Worm (Caenorhabditis elegans) whole organism, young adult: Measurements from ENCODE around the gene D1054.3.

Experiments
- B0019.2 ChIP-seq: fragments of 200-800 bp; sonication (Bioruptor generic); conservative IDR thresholded peaks from 2 replicates; pipeline ENCODE4 v1.3.6; 2022; ENCODE audit warnings: missing genetic modification reagents, missing genetic modification characterization, missing compliant biosample characterization
- C17E4.6 ChIP-seq: fragments of 200-800 bp; sonication (Bioruptor generic); IDR thresholded peaks from 2 replicates; pipeline ENCODE4 v1.3.6; 2022; ENCODE audit warnings: missing genetic modification reagents, missing genetic modification characterization, missing compliant biosample characterization
- F10E7.11 ChIP-seq: sonication (generic microtip); optimal IDR thresholded peaks from 2 replicates; lab custom pipeline; 2017; ENCODE audit warnings: mild to moderate bottlenecking, missing genetic modification characterization, moderate library complexity, missing compliant biosample characterization
- F22D6.2 ChIP-seq: sonication (generic microtip); optimal IDR thresholded peaks from 2 replicates; lab custom pipeline; 2016; ENCODE audit warnings: mild to moderate bottlenecking, missing genetic modification characterization, missing compliant biosample characterization
- F23B12.7 ChIP-seq: sonication (generic microtip); optimal IDR thresholded peaks from 2 replicates; lab custom pipeline; 2017; ENCODE audit warnings: missing genetic modification characterization, mild to moderate bottlenecking, missing compliant biosample characterization, antibody characterized with exemption, moderate library complexity; ENCODE audit not compliant: insufficient read depth
- F49E8.2 ChIP-seq: sonication (generic microtip); optimal IDR thresholded peaks from 3 replicates; lab custom pipeline; 2017; ENCODE audit warnings: missing genetic modification characterization, mild to moderate bottlenecking, missing compliant biosample characterization, antibody characterized with exemption, moderate library complexity; ENCODE audit not compliant: insufficient read depth
- F55B11.4 ChIP-seq: sonication (generic microtip); optimal IDR thresholded peaks from 2 replicates; lab custom pipeline; 2016; ENCODE audit warnings: missing compliant biosample characterization, missing genetic modification characterization, borderline replicate concordance; ENCODE audit not compliant: insufficient read depth
- K12H6.12 ChIP-seq: fragments of 200-800 bp; sonication (Bioruptor generic); optimal IDR thresholded peaks from 2 replicates; lab custom pipeline; 2018; ENCODE audit warnings: mild to moderate bottlenecking, missing genetic modification characterization, missing compliant biosample characterization
- Y53F4B.3 ChIP-seq: fragments of 200-800 bp; sonication (Bioruptor generic); IDR thresholded peaks from 2 replicates; pipeline ENCODE4 v1.3.6; 2022; ENCODE audit warnings: missing genetic modification reagents, missing genetic modification characterization, missing compliant biosample characterization
- Y56A3A.18 ChIP-seq: fragments of 200-800 bp; sonication (Bioruptor generic); IDR thresholded peaks from 2 replicates; pipeline ENCODE4 v1.3.6; 2022; ENCODE audit warnings: missing genetic modification reagents, missing genetic modification characterization, missing compliant biosample characterization
- Y95B8A.8 ChIP-seq: fragments of 200-800 bp; sonication (Bioruptor generic); IDR thresholded peaks from 2 replicates; pipeline ENCODE4 v1.3.6; 2022; ENCODE audit warnings: missing genetic modification reagents, missing genetic modification characterization, missing compliant biosample characterization
- aptf-3 ChIP-seq: fragments of 200-800 bp; sonication (Bioruptor generic); IDR thresholded peaks from 2 replicates; pipeline ENCODE4 v1.3.6; 2022; ENCODE audit warnings: missing genetic modification characterization, missing compliant biosample characterization
- attf-6 ChIP-seq: fragments of 200-800 bp; sonication (Bioruptor generic); IDR thresholded peaks from 2 replicates; pipeline ENCODE4 v1.3.6; 2022; ENCODE audit warnings: missing genetic modification reagents, missing genetic modification characterization, missing compliant biosample characterization
- bed-1 ChIP-seq: fragments of 200-800 bp; sonication (Bioruptor generic); IDR thresholded peaks from 2 replicates; pipeline ENCODE4 v1.3.6; 2022; ENCODE audit warnings: missing genetic modification reagents, missing genetic modification characterization, missing compliant biosample characterization
- cebp-1 ChIP-seq, 2 experiments: fragments of 200-800 bp in 1 of 2; sonication (Bioruptor generic) in 1 of 2; sonication (generic microtip) in 1 of 2; IDR thresholded peaks in 1 of 2; optimal IDR thresholded peaks in 1 of 2; 2 replicates each; pipeline versions ENCODE4 v1.3.6 to Lab custom; 2017 to 2022; ENCODE audit warnings: missing compliant biosample characterization in 2 of 2, missing genetic modification characterization in 2 of 2, mild to moderate bottlenecking in 1 of 2, missing genetic modification reagents in 1 of 2, moderate library complexity in 1 of 2
- ceh-100 ChIP-seq: fragments of 200-800 bp; sonication (Bioruptor generic); IDR thresholded peaks from 2 replicates; pipeline ENCODE4 v1.3.6; 2022; ENCODE audit warnings: missing genetic modification reagents, missing genetic modification characterization, missing compliant biosample characterization
- ceh-27 ChIP-seq: fragments of 200-800 bp; sonication (Bioruptor generic); optimal IDR thresholded peaks from 2 replicates; lab custom pipeline; 2018; ENCODE audit warnings: mild to moderate bottlenecking, missing genetic modification characterization, moderate library complexity, missing compliant biosample characterization
- ceh-40 ChIP-seq: fragments of 200-800 bp; sonication (Bioruptor generic); IDR thresholded peaks from 2 replicates; pipeline ENCODE4 v1.3.6; 2022; ENCODE audit warnings: missing genetic modification characterization, missing compliant biosample characterization
- ceh-79 ChIP-seq: sonication (generic microtip); optimal IDR thresholded peaks from 2 replicates; lab custom pipeline; 2017; ENCODE audit warnings: mild to moderate bottlenecking, missing genetic modification characterization, missing compliant biosample characterization
- egl-18 ChIP-seq: fragments of 200-800 bp; sonication (Bioruptor generic); IDR thresholded peaks from 2 replicates; pipeline ENCODE4 v1.3.6; 2022; ENCODE audit warnings: missing genetic modification reagents, missing genetic modification characterization, missing compliant biosample characterization
- egl-44 ChIP-seq: fragments of 200-800 bp; sonication (Bioruptor generic); IDR thresholded peaks from 2 replicates; pipeline ENCODE4 v1.3.6; 2022; ENCODE audit warnings: missing genetic modification reagents, missing genetic modification characterization, missing compliant biosample characterization
- him-1 ChIP-seq: sonication (generic microtip); optimal IDR thresholded peaks from 2 replicates; lab custom pipeline; 2016; ENCODE audit warnings: missing genotype, missing genetic modification reagents, missing genetic modification characterization, missing compliant biosample characterization
- hlh-26 ChIP-seq: fragments of 200-800 bp; sonication (Bioruptor generic); conservative IDR thresholded peaks from 2 replicates; pipeline ENCODE4 v1.3.6; 2022; ENCODE audit warnings: missing genetic modification reagents, missing genetic modification characterization, missing compliant biosample characterization
- hsf-1 ChIP-seq: fragments of 200-800 bp; sonication (Bioruptor generic); IDR thresholded peaks from 2 replicates; pipeline ENCODE4 v1.3.6; 2022; ENCODE audit warnings: missing genetic modification reagents, missing genetic modification characterization, missing compliant biosample characterization
- lag-1 ChIP-seq: fragments of 200-800 bp; sonication (Bioruptor generic); IDR thresholded peaks from 2 replicates; pipeline ENCODE4 v1.3.6; 2022; ENCODE audit warnings: missing genetic modification reagents, missing genetic modification characterization, missing compliant biosample characterization
- lin-40 ChIP-seq: sonication (generic microtip); optimal IDR thresholded peaks from 2 replicates; lab custom pipeline; 2016; ENCODE audit warnings: missing genetic modification characterization, mild to moderate bottlenecking, missing compliant biosample characterization, missing genotype, missing genetic modification reagents
- lsl-1 ChIP-seq: fragments of 200-800 bp; sonication (Bioruptor generic); optimal IDR thresholded peaks from 2 replicates; lab custom pipeline; 2018; ENCODE audit warnings: mild to moderate bottlenecking, missing genetic modification characterization, moderate library complexity, missing compliant biosample characterization
- lsy-27 ChIP-seq: sonication (generic microtip); optimal IDR thresholded peaks from 2 replicates; lab custom pipeline; 2017; ENCODE audit warnings: missing genetic modification characterization, mild to moderate bottlenecking, missing compliant biosample characterization, antibody characterized with exemption, missing genotype, borderline replicate concordance; ENCODE audit not compliant: insufficient read depth
- madf-10 ChIP-seq: sonication (generic microtip); optimal IDR thresholded peaks from 2 replicates; lab custom pipeline; 2016; ENCODE audit warnings: mild to moderate bottlenecking, missing genetic modification characterization, missing compliant biosample characterization
- madf-3 ChIP-seq: fragments of 200-800 bp; sonication (Bioruptor generic); IDR thresholded peaks from 2 replicates; pipeline ENCODE4 v1.3.6; 2022; ENCODE audit warnings: missing genetic modification reagents, missing genetic modification characterization, missing compliant biosample characterization
- madf-6 ChIP-seq: fragments of 200-800 bp; sonication (Bioruptor generic); IDR thresholded peaks from 2 replicates; pipeline ENCODE4 v1.3.6; 2022; ENCODE audit warnings: missing genetic modification reagents, missing genetic modification characterization, missing compliant biosample characterization
- madf-8 ChIP-seq: fragments of 200-800 bp; sonication (Bioruptor generic); conservative IDR thresholded peaks from 2 replicates; pipeline ENCODE4 v1.3.6; 2022; ENCODE audit warnings: missing genetic modification reagents, missing genetic modification characterization, missing compliant biosample characterization
- mes-4 ChIP-seq: sonication (generic microtip); optimal IDR thresholded peaks from 2 replicates; lab custom pipeline; 2016; ENCODE audit warnings: missing genotype, missing genetic modification characterization, missing compliant biosample characterization
- nfyb-1 ChIP-seq: fragments of 200-800 bp; sonication (Bioruptor generic); IDR thresholded peaks from 2 replicates; pipeline ENCODE4 v1.3.6; 2022; ENCODE audit warnings: missing genetic modification reagents, missing genetic modification characterization, missing compliant biosample characterization
- nhr-80 ChIP-seq: sonication (generic microtip); optimal IDR thresholded peaks from 2 replicates; lab custom pipeline; 2016; ENCODE audit warnings: missing genetic modification characterization, missing compliant biosample characterization
- pbrm-1 ChIP-seq: fragments of 200-800 bp; sonication (Bioruptor generic); IDR thresholded peaks from 2 replicates; pipeline ENCODE4 v1.3.6; 2022; ENCODE audit warnings: missing genetic modification reagents, missing genetic modification characterization, missing compliant biosample characterization
- rec-8 ChIP-seq, 2 experiments: sonication (generic microtip); optimal IDR thresholded peaks; 2 replicates each; lab custom pipeline; 2016; ENCODE audit warnings: mild to moderate bottlenecking in 2 of 2, missing genetic modification characterization in 2 of 2, missing genetic modification reagents in 2 of 2, missing genotype in 2 of 2, missing biosample characterization in 1 of 2, missing compliant biosample characterization in 1 of 2, moderate library complexity in 1 of 2
- snpc-4 ChIP-seq, 5 experiments: fragments of 150-350 bp in 1 of 5; sonication (generic microtip) in 4 of 5; optimal IDR thresholded peaks; 2 replicates each; lab custom pipeline; 2014 to 2018; ENCODE audit warnings: missing genetic modification characterization in 5 of 5, missing biosample characterization in 3 of 5, antibody characterized with exemption in 2 of 5, mild to moderate bottlenecking in 2 of 5, missing compliant biosample characterization in 2 of 5, missing genotype in 2 of 5, moderate library complexity in 2 of 5, missing genetic modification reagents in 1 of 5
- somi-1 ChIP-seq: fragments of 200-800 bp; sonication (Bioruptor generic); optimal IDR thresholded peaks from 2 replicates; lab custom pipeline; 2018; ENCODE audit warnings: mild to moderate bottlenecking, missing genetic modification characterization, missing compliant biosample characterization
- unc-130 ChIP-seq: sonication (generic microtip); optimal IDR thresholded peaks from 2 replicates; lab custom pipeline; 2016; ENCODE audit warnings: missing genetic modification reagents, missing genetic modification characterization, missing compliant biosample characterization
- xnd-1 ChIP-seq: sonication (generic microtip); optimal IDR thresholded peaks from 2 replicates; lab custom pipeline; 2016; ENCODE audit warnings: missing genotype, missing genetic modification reagents, missing genetic modification characterization, missing compliant biosample characterization
- zfh-2 ChIP-seq: fragments of 200-800 bp; sonication (Bioruptor generic); conservative IDR thresholded peaks from 2 replicates; pipeline ENCODE4 v1.3.6; 2022; ENCODE audit warnings: missing genetic modification reagents, missing genetic modification characterization, missing compliant biosample characterization
- zim-3 ChIP-seq: sonication (generic microtip); optimal IDR thresholded peaks from 2 replicates; lab custom pipeline; 2017; ENCODE audit warnings: mild to moderate bottlenecking, missing genetic modification characterization, moderate library complexity, missing compliant biosample characterization
- ztf-3 ChIP-seq: fragments of 200-800 bp; sonication (Bioruptor generic); optimal IDR thresholded peaks from 2 replicates; lab custom pipeline; 2018; ENCODE audit warnings: mild to moderate bottlenecking, missing genetic modification characterization, missing compliant biosample characterization
- ztf-6 ChIP-seq: fragments of 200-800 bp; sonication (Bioruptor generic); IDR thresholded peaks from 2 replicates; pipeline ENCODE4 v1.3.6; 2022; ENCODE audit warnings: missing genetic modification reagents, missing genetic modification characterization, missing compliant biosample characterization

The D1054.3 gene

DNA sequence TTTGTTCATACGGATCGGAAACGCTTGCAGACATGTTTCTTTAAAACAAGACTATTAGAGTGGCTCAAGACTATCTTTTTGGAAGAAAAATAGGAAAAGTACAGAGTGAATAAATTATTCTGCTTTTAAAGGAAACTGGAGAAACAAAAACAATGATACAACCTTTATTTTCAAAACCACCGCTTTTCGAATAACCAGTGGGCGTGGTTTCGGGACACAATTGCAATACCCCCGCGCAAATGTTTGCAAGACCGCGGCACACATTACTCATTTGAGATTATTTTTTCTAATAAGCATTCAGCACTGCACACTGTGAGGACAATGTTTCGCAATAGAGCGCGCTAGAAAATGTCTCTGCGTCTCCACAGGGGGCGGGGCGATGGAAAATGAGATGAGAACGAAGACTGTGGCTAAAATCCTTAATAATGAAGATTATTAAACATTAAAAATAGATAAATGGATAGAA lies 36.6 kb downstream of the D1054.3 start, which contains the start of gene plrg-1 (continued):
- peak; percentile 73 for TF ChIP-seq B0019.2 (GFP tag; lab: Robert Waterston, UW)
- peak; percentile 58 for TF ChIP-seq unc-130
- TF ChIP-seq madf-8 (GFP tag; lab: Robert Waterston, UW), result peak; percentile 48; the same call in 1 of the 2 replicates
- TF ChIP-seq ceh-27 (GFP tag; lab: Kevin White, UChicago), result peak; percentile 92
- TF ChIP-seq xnd-1 (tag; lab: Kevin White, UChicago), result peak; percentile 28
- peak; percentile 20 to 60 for TF ChIP-seq rec-8 (tag; optimal IDR thresholded peaks at IDR 0.05; lab: Kevin White, UChicago)
- TF ChIP-seq K12H6.12, result peak; percentile 45
- no peak for TF ChIP-seq hlh-26 (GFP tag; lab: Robert Waterston, UW)
- peak; percentile 39 for TF ChIP-seq F22D6.2
- TF ChIP-seq C17E4.6 (GFP tag; lab: Robert Waterston, UW), result peak; percentile 19; the same call in 1 of the 2 replicates
- 0 out of 2 replicates have a peak, but pooled peaks have one; percentile 34 for TF ChIP-seq ceh-40
- TF ChIP-seq mes-4 (tag; lab: Kevin White, UChicago), result no peak
- peak; percentile 35 for TF ChIP-seq snpc-4 (GFP tag; optimal IDR thresholded peaks at IDR 0.05; lab: Kevin White, UChicago)
- peak; percentile 35 to 72 (median 70) for TF ChIP-seq snpc-4 (tag; optimal IDR thresholded peaks at IDR 0.05; lab: Kevin White, UChicago)
- TF ChIP-seq nfyb-1 (GFP tag; lab: Robert Waterston, UW), result peak; percentile 92
- no peak for TF ChIP-seq ztf-3 (GFP tag; lab: Kevin White, UChicago)
- peak; percentile 79; the same call in 1 of the 2 replicates for TF ChIP-seq Y95B8A.8 (GFP tag; lab: Robert Waterston, UW)
- TF ChIP-seq zfh-2 (GFP tag; lab: Robert Waterston, UW), result peak; percentile 69
- TF ChIP-seq bed-1 (GFP tag; lab: Robert Waterston, UW), result no peak
- peak; percentile 89 for TF ChIP-seq madf-3 (GFP tag; lab: Robert Waterston, UW)
- peak; percentile 88 for TF ChIP-seq ceh-100 (GFP tag; lab: Robert Waterston, UW)
- no peak for TF ChIP-seq F55B11.4 (tag; lab: Kevin White, UChicago)
- TF ChIP-seq F23B12.7 (tag; lab: Kevin White, UChicago), result peak; percentile 84
- no peak for TF ChIP-seq aptf-3 (GFP tag; lab: Robert Waterston, UW)
- TF ChIP-seq nhr-80 (tag; lab: Kevin White, UChicago), result peak; percentile 91
- TF ChIP-seq Y56A3A.18 (GFP tag; lab: Robert Waterston, UW), result peak; percentile 56; the same call in 1 of the 2 replicates
- peak; percentile 68; the same call in 1 of the 2 replicates for TF ChIP-seq attf-6 (GFP tag; lab: Robert Waterston, UW)
- peak; percentile 52 for TF ChIP-seq madf-10 (tag; lab: Kevin White, UChicago)
- TF ChIP-seq somi-1 (GFP tag; lab: Kevin White, UChicago), result peak; percentile 27
- TF ChIP-seq hsf-1 (GFP tag; lab: Robert Waterston, UW), result peak; percentile 78
- peak; percentile 99 for TF ChIP-seq cebp-1 (GFP tag; IDR thresholded peaks at IDR 0.05; lab: Robert Waterston, UW)
- TF ChIP-seq cebp-1 (tag; optimal IDR thresholded peaks at IDR 0.05; lab: Kevin White, UChicago), result peak; percentile 99
- TF ChIP-seq zim-3 (tag; lab: Kevin White, UChicago), result no peak
- peak; percentile 47 for TF ChIP-seq him-1 (tag; lab: Kevin White, UChicago)
- 0 out of 2 replicates have a peak, but pooled peaks have one; percentile 49 for TF ChIP-seq lag-1 (GFP tag; lab: Robert Waterston, UW)
- peak; percentile 57 for TF ChIP-seq lsy-27 (tag; lab: Kevin White, UChicago)
- TF ChIP-seq pbrm-1, result peak; percentile 94
- 0 out of 2 replicates have a peak, but pooled peaks have one; percentile 33 for TF ChIP-seq egl-18 (GFP tag; lab: Robert Waterston, UW)
- peak; percentile 72; the same call in 1 of the 2 replicates for TF ChIP-seq ztf-6 (GFP tag; lab: Robert Waterston, UW)
- no peak for TF ChIP-seq F10E7.11 (tag; lab: Kevin White, UChicago)
- TF ChIP-seq Y53F4B.3 (GFP tag; lab: Robert Waterston, UW), result 0 out of 2 replicates have a peak, but pooled peaks have one; percentile 48
- TF ChIP-seq egl-44 (GFP tag; lab: Robert Waterston, UW), result peak; percentile 95
- TF ChIP-seq ceh-79, result no peak
- peak; percentile 86 for TF ChIP-seq madf-6 (GFP tag; lab: Robert Waterston, UW)
- peak; percentile 74 for TF ChIP-seq lsl-1 (GFP tag; lab: Kevin White, UChicago)
- TF ChIP-seq lin-40, result peak; percentile 84
- TF ChIP-seq F49E8.2 (tag; lab: Kevin White, UChicago), result peak; percentile 68
